Fruit fly (Drosophila melanogaster) whole organism, embryonic: ENCODE results near the gene CG46456.

Source experiments
- B-H1 ChIP-seq: fragments of 200-800 bp; sonication (Bioruptor generic); IDR thresholded peaks from 3 replicates; pipeline ENCODE4 v1.3.6; 2022; ENCODE audit warnings: missing biosample characterization, missing genetic modification characterization
- B-H2 ChIP-seq: fragments of 200-800 bp; sonication (Bioruptor generic); optimal IDR thresholded peaks from 2 replicates; lab custom pipeline; 2018; ENCODE audit warnings: missing biosample characterization, mild to moderate bottlenecking, missing genetic modification characterization
- Blimp-1 ChIP-seq: fragments of 200-800 bp; sonication (Bioruptor generic); optimal IDR thresholded peaks from 3 replicates; lab custom pipeline; 2018; ENCODE audit warnings: missing biosample characterization, missing genetic modification characterization, mild to moderate bottlenecking, moderate library complexity, missing genetic modification reagents
- CG12071 ChIP-seq: fragments of 200-800 bp; sonication (Bioruptor generic); optimal IDR thresholded peaks from 3 replicates; lab custom pipeline; 2018; ENCODE audit warnings: missing biosample characterization, mild to moderate bottlenecking, missing genetic modification characterization
- CG12236 ChIP-seq: fragments of 200-800 bp; sonication (Bioruptor generic); optimal IDR thresholded peaks from 2 replicates; lab custom pipeline; 2016; ENCODE audit warnings: missing biosample characterization, missing genetic modification characterization
- CG15073 ChIP-seq: fragments of 200-800 bp; sonication (Bioruptor generic); optimal IDR thresholded peaks from 2 replicates; lab custom pipeline; 2016; ENCODE audit warnings: missing biosample characterization, missing genetic modification characterization
- CG17829 ChIP-seq: fragments of 200-800 bp; optimal IDR thresholded peaks from 2 replicates; lab custom pipeline; 2019; ENCODE audit warnings: missing biosample characterization, mild to moderate bottlenecking, missing genetic modification characterization, moderate library complexity
- CG17912 ChIP-seq: fragments of 200-800 bp; sonication (Bioruptor generic); optimal IDR thresholded peaks from 2 replicates; lab custom pipeline; 2018; ENCODE audit warnings: missing biosample characterization, mild to moderate bottlenecking, missing genetic modification characterization
- CG18476 ChIP-seq: fragments of 200-800 bp; sonication (Bioruptor generic); optimal IDR thresholded peaks from 2 replicates; lab custom pipeline; 2016; ENCODE audit warnings: missing biosample characterization, mild to moderate bottlenecking, missing genetic modification characterization
- CG18599 ChIP-seq: fragments of 200-800 bp; sonication (Bioruptor generic); optimal IDR thresholded peaks from 3 replicates; lab custom pipeline; 2017; ENCODE audit warnings: missing biosample characterization, missing genetic modification characterization, mild to moderate bottlenecking, moderate library complexity, missing genetic modification reagents
- CG2712 ChIP-seq: fragments of 200-800 bp; optimal IDR thresholded peaks from 3 replicates; lab custom pipeline; 2019; ENCODE audit warnings: missing biosample characterization, mild to moderate bottlenecking, missing genetic modification characterization, moderate library complexity
- CG2875 ChIP-seq: fragments of 200-800 bp; sonication (Bioruptor generic); optimal IDR thresholded peaks from 2 replicates; lab custom pipeline; 2017; ENCODE audit warnings: missing biosample characterization, mild to moderate bottlenecking, missing genetic modification characterization, missing genetic modification reagents
- CG4730 ChIP-seq: fragments of 200-800 bp; sonication (Bioruptor generic); IDR thresholded peaks from 2 replicates; pipeline ENCODE4 v1.3.6; 2022; ENCODE audit warnings: missing biosample characterization, missing genetic modification characterization
- CG8281 ChIP-seq: fragments of 200-800 bp; sonication (Bioruptor generic); optimal IDR thresholded peaks from 2 replicates; lab custom pipeline; 2018; ENCODE audit warnings: missing biosample characterization, mild to moderate bottlenecking, missing genetic modification characterization, moderate library complexity
- CkIIα-i1 ChIP-seq: fragments of 200-800 bp; sonication (Bioruptor generic); IDR thresholded peaks from 2 replicates; pipeline ENCODE4 v1.3.6; 2022; ENCODE audit warnings: missing biosample characterization, missing genetic modification characterization
- Deaf1 ChIP-seq: fragments of 200-800 bp; optimal IDR thresholded peaks from 3 replicates; lab custom pipeline; 2019; ENCODE audit warnings: missing biosample characterization, mild to moderate bottlenecking, missing genetic modification characterization, moderate library complexity
- Dfd ChIP-seq, 2 experiments: fragments of >200 bp; optimal IDR thresholded peaks; 2 replicates each; lab custom pipeline; 2017; ENCODE audit warnings: missing biosample characterization in 2 of 2, missing genetic modification characterization in 2 of 2
- Drgx ChIP-seq: fragments of 200-800 bp; sonication (Bioruptor generic); IDR thresholded peaks from 2 replicates; pipeline ENCODE4 v1.3.6; 2022; ENCODE audit warnings: missing biosample characterization, missing genetic modification characterization
- Mad ChIP-seq: fragments of 200-800 bp; sonication (Bioruptor generic); optimal IDR thresholded peaks from 2 replicates; lab custom pipeline; 2016; ENCODE audit warnings: missing biosample characterization, missing genetic modification characterization
- Max ChIP-seq: fragments of 200-800 bp; sonication (Bioruptor generic); optimal IDR thresholded peaks from 2 replicates; lab custom pipeline; 2016; ENCODE audit warnings: missing biosample characterization, mild to moderate bottlenecking, missing genetic modification characterization
- Med ChIP-seq: fragments of 200-800 bp; sonication (Bioruptor generic); peaks from one replicate; lab custom pipeline; 2016; ENCODE audit warnings: missing biosample characterization, missing genetic modification characterization, mild to moderate bottlenecking, inconsistent platforms, moderate library complexity
- NC2α ChIP-seq: fragments of 200-800 bp; sonication (Bioruptor generic); optimal IDR thresholded peaks from 2 replicates; lab custom pipeline; 2016; ENCODE audit warnings: missing biosample characterization, missing genetic modification characterization
- Opbp ChIP-seq: fragments of 200-800 bp; sonication (Bioruptor generic); IDR thresholded peaks from 3 replicates; pipeline ENCODE4 v1.3.6; 2022; ENCODE audit warnings: missing biosample characterization, missing genetic modification characterization; ENCODE audit not compliant: partially characterized antibody
- Trl ChIP-seq, 3 experiments: fragments of >200 bp in 2 of 3; fragments of 200-800 bp in 1 of 3; sonication (Bioruptor generic) in 1 of 3; optimal IDR thresholded peaks; 2 replicates in 1 of 3; 3 replicates in 2 of 3; lab custom pipeline; 2016 to 2017; ENCODE audit warnings: missing biosample characterization in 1 of 3, missing genetic modification characterization in 1 of 3
- ap ChIP-seq: fragments of 200-800 bp; sonication (Bioruptor generic); IDR thresholded peaks from 2 replicates; pipeline ENCODE4 v1.3.6; 2022; ENCODE audit warnings: missing biosample characterization, missing genetic modification characterization
- bbx ChIP-seq: fragments of 200-800 bp; sonication (Bioruptor generic); IDR thresholded peaks from 2 replicates; pipeline ENCODE4 v1.3.6; 2022; ENCODE audit warnings: missing biosample characterization, missing genetic modification characterization; ENCODE audit not compliant: partially characterized antibody
- corto ChIP-seq: fragments of 200-800 bp; sonication (Bioruptor generic); optimal IDR thresholded peaks from 2 replicates; lab custom pipeline; 2016; ENCODE audit warnings: missing biosample characterization, mild to moderate bottlenecking, missing genetic modification characterization, moderate library complexity
- dmrt99B ChIP-seq: fragments of 200-800 bp; sonication (Bioruptor generic); optimal IDR thresholded peaks from 2 replicates; lab custom pipeline; 2018; ENCODE audit warnings: missing biosample characterization, mild to moderate bottlenecking, missing genetic modification characterization, moderate library complexity
- ems ChIP-seq: fragments of 200-800 bp; sonication (Bioruptor generic); optimal IDR thresholded peaks from 3 replicates; lab custom pipeline; 2016; ENCODE audit warnings: missing biosample characterization, missing genetic modification characterization
- exex ChIP-seq: fragments of 200-800 bp; sonication (Bioruptor generic); optimal IDR thresholded peaks from 4 replicates; lab custom pipeline; 2018; ENCODE audit warnings: missing biosample characterization, mild to moderate bottlenecking, missing genetic modification characterization, moderate library complexity
- gem ChIP-seq: fragments of 200-800 bp; sonication (Bioruptor generic); optimal IDR thresholded peaks from 2 replicates; lab custom pipeline; 2019; ENCODE audit warnings: missing biosample characterization, mild to moderate bottlenecking, missing genetic modification characterization, moderate library complexity
- grn ChIP-seq: fragments of 200-800 bp; sonication (Bioruptor generic); optimal IDR thresholded peaks from 3 replicates; lab custom pipeline; 2017; ENCODE audit warnings: missing biosample characterization, missing genetic modification characterization
- kah ChIP-seq: fragments of 200-800 bp; sonication (Bioruptor generic); optimal IDR thresholded peaks from 2 replicates; lab custom pipeline; 2018; ENCODE audit warnings: missing biosample characterization, mild to moderate bottlenecking, missing genetic modification characterization
- lab ChIP-seq: fragments of 200-800 bp; sonication (Bioruptor generic); optimal IDR thresholded peaks from 3 replicates; lab custom pipeline; 2017; ENCODE audit warnings: missing biosample characterization, missing genetic modification characterization, mild to moderate bottlenecking, moderate library complexity, missing genetic modification reagents
- lov ChIP-seq, 2 experiments: fragments of 200-800 bp in 1 of 2; fragments of >200 bp in 1 of 2; sonication (Bioruptor generic) in 1 of 2; IDR thresholded peaks in 1 of 2; optimal IDR thresholded peaks in 1 of 2; 2 replicates in 1 of 2; 3 replicates in 1 of 2; pipeline versions ENCODE4 v1.3.6 to Lab custom; 2017 to 2022; ENCODE audit warnings: missing biosample characterization in 1 of 2, missing genetic modification characterization in 1 of 2
- mirr ChIP-seq: fragments of 200-800 bp; sonication (Bioruptor generic); optimal IDR thresholded peaks from 3 replicates; lab custom pipeline; 2018; ENCODE audit warnings: missing biosample characterization, mild to moderate bottlenecking, missing genetic modification characterization
- pita ChIP-seq: fragments of 200-800 bp; sonication (Bioruptor generic); optimal IDR thresholded peaks from 2 replicates; lab custom pipeline; 2017; ENCODE audit warnings: missing biosample characterization, mild to moderate bottlenecking, missing genetic modification characterization
- pnt ChIP-seq: fragments of 200-800 bp; sonication (Bioruptor generic); optimal IDR thresholded peaks from 3 replicates; lab custom pipeline; 2016; ENCODE audit warnings: missing biosample characterization, missing genetic modification characterization
- prd ChIP-seq, 3 experiments: fragments of >200 bp in 2 of 3; fragments of 200-800 bp in 1 of 3; sonication (Bioruptor generic) in 1 of 3; optimal IDR thresholded peaks in 2 of 3; IDR thresholded peaks in 1 of 3; 2 replicates in 2 of 3; 3 replicates in 1 of 3; pipeline versions ENCODE4 v1.3.6 to Lab custom; 2017 to 2022; ENCODE audit warnings: missing biosample characterization in 1 of 3, missing genetic modification characterization in 1 of 3
- rib ChIP-seq: fragments of 200-800 bp; sonication (Bioruptor generic); IDR thresholded peaks from 2 replicates; pipeline ENCODE4 v1.3.6; 2022; ENCODE audit warnings: missing biosample characterization, missing genetic modification characterization
- sens ChIP-seq: fragments of 200-800 bp; sonication (Bioruptor generic); peaks from one replicate; lab custom pipeline; 2016; ENCODE audit warnings: missing biosample characterization, missing genetic modification characterization
- seq ChIP-seq: fragments of 200-800 bp; sonication (Bioruptor generic); IDR thresholded peaks from 2 replicates; pipeline ENCODE4 v1.3.6; 2022; ENCODE audit warnings: missing biosample characterization, missing genetic modification characterization
- tll ChIP-seq, 2 experiments: fragments of 200-800 bp in 1 of 2; fragments of >200 bp in 1 of 2; sonication (Bioruptor generic) in 1 of 2; optimal IDR thresholded peaks; 2 replicates each; lab custom pipeline; 2017 to 2019; ENCODE audit warnings: missing biosample characterization in 2 of 2, missing genetic modification characterization in 2 of 2, mild to moderate bottlenecking in 1 of 2, moderate library complexity in 1 of 2
- zfh2 ChIP-seq: fragments of 200-800 bp; sonication (Bioruptor generic); optimal IDR thresholded peaks from 2 replicates; lab custom pipeline; 2016; ENCODE audit warnings: missing biosample characterization, missing genetic modification characterization

CG46456 gene

dm6 chr3L:5351348-5351850, 3.7 kb downstream of the CG46456 start:
- peak; percentile 56 for TF ChIP-seq sens
- no peak for TF ChIP-seq corto (GFP tag; lab: Kevin White, UChicago)
- TF ChIP-seq Opbp: no peak
- TF ChIP-seq CG17912 (GFP tag; lab: Kevin White, UChicago): no peak
- no peak for TF ChIP-seq B-H2 (GFP tag; lab: Kevin White, UChicago)
- peak; percentile 22 for TF ChIP-seq Med
- TF ChIP-seq Mad (GFP tag; lab: Kevin White, UChicago): no peak
- no peak for TF ChIP-seq lov (optimal IDR thresholded peaks at IDR 0.05; lab: Kevin White, UChicago)
- no peak for TF ChIP-seq lov (GFP tag; IDR thresholded peaks at IDR 0.05; lab: Robert Waterston, UW)
- TF ChIP-seq kah: no peak
- no peak for TF ChIP-seq Max (GFP tag; lab: Kevin White, UChicago)
- TF ChIP-seq Blimp-1 (GFP tag; lab: Kevin White, UChicago): no peak
- TF ChIP-seq Trl (optimal IDR thresholded peaks at IDR 0.05; lab: Kevin White, UChicago): no peak
- TF ChIP-seq Trl (GFP tag; optimal IDR thresholded peaks at IDR 0.05; lab: Kevin White, UChicago): no peak
- no peak for TF ChIP-seq CG15073 (GFP tag; lab: Kevin White, UChicago)
- TF ChIP-seq prd (optimal IDR thresholded peaks at IDR 0.05; lab: Kevin White, UChicago): no peak
- TF ChIP-seq prd (GFP tag; IDR thresholded peaks at IDR 0.05; lab: Robert Waterston, UW): no peak
- TF ChIP-seq gem (tag; lab: Kevin White, UChicago): peak; percentile 5
- TF ChIP-seq pita (GFP tag; lab: Kevin White, UChicago): no peak
- TF ChIP-seq Dfd (GFP tag; optimal IDR thresholded peaks at IDR 0.05; lab: Kevin White, UChicago): no peak
- peak; percentile 93 for TF ChIP-seq Deaf1
- no peak for TF ChIP-seq pnt (GFP tag; lab: Kevin White, UChicago)
- TF ChIP-seq zfh2: no peak
- TF ChIP-seq tll (GFP tag; optimal IDR thresholded peaks at IDR 0.05; lab: Kevin White, UChicago): peak in 1 of 2 experiments; percentile 17
- no peak for TF ChIP-seq CG18599 (GFP tag; lab: Kevin White, UChicago)
- no peak for TF ChIP-seq B-H1 (GFP tag; lab: Robert Waterston, UW)
- TF ChIP-seq CG17829: no peak
- no peak for TF ChIP-seq bbx (GFP tag; lab: Robert Waterston, UW)
- TF ChIP-seq CG12236: no peak
- TF ChIP-seq CG18476 (GFP tag; lab: Kevin White, UChicago): no peak

DNA sequence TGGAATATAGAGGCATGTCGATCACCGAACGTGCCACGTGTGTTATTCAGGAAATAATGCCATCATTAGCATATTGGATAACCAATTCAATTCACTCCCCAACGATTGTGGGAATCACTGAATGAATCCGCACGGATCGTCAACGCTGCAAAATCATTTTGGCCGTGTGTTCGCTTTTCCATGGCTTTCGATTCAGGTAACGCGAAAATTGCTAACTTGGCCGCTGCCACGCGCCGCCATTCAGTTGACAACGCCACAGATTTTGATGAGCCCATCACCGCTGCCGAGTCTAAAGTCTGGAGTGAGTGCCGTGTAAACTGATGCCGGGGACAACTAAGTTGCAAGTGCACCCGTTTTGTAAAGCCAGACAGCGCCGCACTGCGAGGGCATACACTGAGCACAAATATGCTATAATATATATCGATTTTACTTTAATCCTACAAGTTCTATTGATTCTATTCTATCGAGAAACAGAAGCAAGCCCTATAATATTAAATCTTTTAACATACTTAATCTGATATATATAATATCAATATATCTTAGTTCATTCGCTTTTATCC, 5.3 kb downstream of the CG46456 start:
- TF ChIP-seq sens: peak; percentile 18
- TF ChIP-seq NC2α (GFP tag; lab: Kevin White, UChicago): no peak
- no peak for TF ChIP-seq B-H2 (GFP tag; lab: Kevin White, UChicago)
- 0 out of 2 replicates have a peak, but pooled peaks have one; percentile 12 for TF ChIP-seq CG4730 (GFP tag; lab: Robert Waterston, UW)
- peak; percentile 13 for TF ChIP-seq CG2712 (tag; lab: Kevin White, UChicago)
- TF ChIP-seq Med: peak; percentile 58
- 0 out of 2 replicates have a peak, but pooled peaks have one; percentile 6 for TF ChIP-seq ap (GFP tag; lab: Robert Waterston, UW)
- no peak for TF ChIP-seq dmrt99B (tag; lab: Kevin White, UChicago)
- TF ChIP-seq Drgx (GFP tag; lab: Robert Waterston, UW): peak; percentile 46; the same call in 1 of the 2 replicates
- TF ChIP-seq rib (GFP tag; lab: Robert Waterston, UW): no peak

- TF ChIP-seq CkIIα-i1 (GFP tag; lab: Robert Waterston, UW) (no peak), ems (GFP tag; lab: Kevin White, UChicago) (no peak), mirr (peak; percentile 66), CG12071 (GFP tag; lab: Kevin White, UChicago) (peak; percentile 2), CG2875 (GFP tag; lab: Kevin White, UChicago) (no peak), exex (tag; lab: Kevin White, UChicago) (peak; percentile 75), CG8281 (tag; lab: Kevin White, UChicago) (peak; percentile 84), Med (peak; percentile 45), grn (GFP tag; lab: Kevin White, UChicago) (peak; percentile 52), seq (no peak), rib (GFP tag; lab: Robert Waterston, UW) (no peak), CG18599 (GFP tag; lab: Kevin White, UChicago) (peak; percentile 2), lab (GFP tag; lab: Kevin White, UChicago) (peak; percentile 30)
- TF ChIP-seq, all 482 proteins: peak for 8
These were observed 6.2 kb downstream of the CG46456 start for dm6 chr3L:5348987-5349386.
